Fruit fly (Drosophila melanogaster): Measurements from ENCODE around the gene CG8478.

- TF ChIP-seq Blimp-1 (GFP tag; optimal IDR thresholded peaks at IDR 0.05): no peak
- TF ChIP-seq CG9139 (GFP tag; optimal IDR thresholded peaks at IDR 0.05): no peak
- TF ChIP-seq CG6854 (GFP tag; optimal IDR thresholded peaks at IDR 0.05): no peak
- TF ChIP-seq ss (GFP tag; optimal IDR thresholded peaks at IDR 0.05): no peak
- no peak for TF ChIP-seq dac (GFP tag; optimal IDR thresholded peaks at IDR 0.05)
- no peak for TF ChIP-seq CG7368 (GFP tag; optimal IDR thresholded peaks at IDR 0.05)
- no peak for TF ChIP-seq Eip93F (GFP tag; optimal IDR thresholded peaks at IDR 0.05)
- peak; percentile 11 for TF ChIP-seq acj6 (GFP tag; optimal IDR thresholded peaks at IDR 0.05)
- TF ChIP-seq CG11902 (GFP tag; optimal IDR thresholded peaks at IDR 0.05): no peak
- no peak for TF ChIP-seq CG11294 (GFP tag; IDR thresholded peaks at IDR 0.05)
- no peak for TF ChIP-seq Hr39 (GFP tag; optimal IDR thresholded peaks at IDR 0.05)
- TF ChIP-seq eg (GFP tag; IDR thresholded peaks at IDR 0.05): peak; percentile 25; the same call in 1 of the 3 replicates
- TF ChIP-seq Smox (GFP tag; optimal IDR thresholded peaks at IDR 0.05): no peak
- TF ChIP-seq cyc (GFP tag; optimal IDR thresholded peaks at IDR 0.05): no peak
Observed at dm6 chr3R:9793018-9793417, 29.6 kb downstream of the CG8478 start, which contains the start of gene CG8516.
